Worm (Caenorhabditis elegans): ENCODE data around the gene C05B5.16.
"Not testable (repeated sequence)": the region's sequence is repeated elsewhere in the genome, so short reads cannot be mapped to it uniquely, and the experiment has no call there.

DNA sequence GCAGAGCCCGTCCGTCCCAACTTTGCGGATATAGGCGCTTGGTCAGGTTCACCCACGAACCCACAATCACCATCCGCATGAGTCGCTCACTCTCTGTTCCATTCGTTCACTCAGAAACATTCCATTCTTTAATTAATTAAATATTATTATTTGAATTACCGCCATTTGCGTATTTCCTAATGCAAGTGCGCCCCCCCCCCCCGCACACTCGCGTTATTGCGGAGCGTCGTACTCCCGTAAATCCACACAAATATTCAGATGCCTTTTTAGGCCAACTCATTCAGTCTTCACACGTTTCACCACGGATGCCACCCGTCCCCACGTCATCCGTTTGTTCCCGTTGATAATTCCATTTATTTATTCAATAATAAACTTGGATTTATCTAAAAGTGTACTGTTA is 38.1 kb downstream of the C05B5.16 start, which contains the start of gene T16G12.3:
- TF ChIP-seq him-1, W03F9.2, dao-5 (tag; optimal IDR thresholded peaks at IDR 0.05): not testable (repeated sequence)

All from whole organism, L4/young adult.